Fruit fly (Drosophila melanogaster) whole organism, embryonic: ENCODE data around the gene CG17564.

Experiments used
- Atf3 ChIP-seq: fragments of 200-800 bp; sonication (Bioruptor generic); optimal IDR thresholded peaks from 3 replicates; lab custom pipeline; 2016; ENCODE audit warnings: missing biosample characterization, missing genetic modification characterization
- C15 ChIP-seq: fragments of 200-800 bp; sonication (Bioruptor generic); IDR thresholded peaks from 3 replicates; pipeline ENCODE4 v1.3.6; 2022; ENCODE audit warnings: missing biosample characterization, missing genetic modification characterization
- CG10979 ChIP-seq: fragments of 200-800 bp; sonication (Bioruptor generic); optimal IDR thresholded peaks from 2 replicates; lab custom pipeline; 2018; ENCODE audit warnings: missing biosample characterization, mild to moderate bottlenecking, missing genetic modification characterization, moderate library complexity
- CG11247 ChIP-seq: fragments of 200-800 bp; sonication (Bioruptor generic); IDR thresholded peaks from 2 replicates; pipeline ENCODE4 v1.3.6; 2022; ENCODE audit warnings: missing biosample characterization, missing genetic modification characterization
- CG13775 ChIP-seq: fragments of 200-800 bp; sonication (Bioruptor generic); optimal IDR thresholded peaks from 3 replicates; lab custom pipeline; 2017; ENCODE audit warnings: missing biosample characterization, mild to moderate bottlenecking, missing genetic modification characterization
- CG13894 ChIP-seq: fragments of 200-800 bp; sonication (Bioruptor generic); optimal IDR thresholded peaks from 3 replicates; lab custom pipeline; 2018; ENCODE audit warnings: missing biosample characterization, mild to moderate bottlenecking, missing genetic modification characterization, moderate library complexity
- CG14014 ChIP-seq: fragments of 200-800 bp; sonication (Bioruptor generic); IDR thresholded peaks from 2 replicates; pipeline ENCODE4 v1.3.6; 2022; ENCODE audit warnings: missing biosample characterization, missing genetic modification characterization
- CG14667 ChIP-seq: fragments of 200-800 bp; sonication (Bioruptor generic); IDR thresholded peaks from 2 replicates; pipeline ENCODE4 v1.3.6; 2022; ENCODE audit warnings: missing biosample characterization, missing genetic modification characterization
- CG1529 ChIP-seq: fragments of 200-800 bp; sonication (Bioruptor generic); optimal IDR thresholded peaks from 3 replicates; lab custom pipeline; 2018; ENCODE audit warnings: missing biosample characterization, missing genetic modification characterization
- CG15601 ChIP-seq: fragments of 200-800 bp; sonication (Bioruptor generic); optimal IDR thresholded peaks from 3 replicates; lab custom pipeline; 2019; ENCODE audit warnings: missing biosample characterization, mild to moderate bottlenecking, missing genetic modification characterization, moderate library complexity
- CG1602 ChIP-seq: fragments of 200-800 bp; sonication (Bioruptor generic); optimal IDR thresholded peaks from 3 replicates; lab custom pipeline; 2016; ENCODE audit warnings: missing biosample characterization, missing genetic modification characterization
- CG18599 ChIP-seq: fragments of 200-800 bp; sonication (Bioruptor generic); optimal IDR thresholded peaks from 3 replicates; lab custom pipeline; 2017; ENCODE audit warnings: missing biosample characterization, missing genetic modification characterization, mild to moderate bottlenecking, moderate library complexity, missing genetic modification reagents
- CG2678 ChIP-seq: fragments of 200-800 bp; sonication (Bioruptor generic); optimal IDR thresholded peaks from 3 replicates; lab custom pipeline; 2019; ENCODE audit warnings: missing biosample characterization, mild to moderate bottlenecking, missing genetic modification characterization, moderate library complexity
- CG42726 ChIP-seq: fragments of 200-800 bp; sonication (Bioruptor generic); IDR thresholded peaks from 2 replicates; pipeline ENCODE4 v1.3.6; 2022; ENCODE audit warnings: missing biosample characterization, missing genetic modification characterization; ENCODE audit not compliant: partially characterized antibody
- CG4617 ChIP-seq: fragments of 200-800 bp; sonication (Bioruptor generic); optimal IDR thresholded peaks from 3 replicates; lab custom pipeline; 2016; ENCODE audit warnings: missing biosample characterization, missing genetic modification characterization, borderline replicate concordance
- CG6175 ChIP-seq: fragments of 200-800 bp; sonication (Bioruptor generic); IDR thresholded peaks from 3 replicates; pipeline ENCODE4 v1.3.6; 2022; ENCODE audit warnings: missing biosample characterization, missing genetic modification characterization
- CG7839 ChIP-seq: fragments of 200-800 bp; sonication (Bioruptor generic); optimal IDR thresholded peaks from 3 replicates; lab custom pipeline; 2018; ENCODE audit warnings: missing biosample characterization, mild to moderate bottlenecking, missing genetic modification characterization, moderate library complexity
- CG8290 ChIP-seq, 3 experiments: fragments of 200-800 bp; sonication (Bioruptor generic); optimal IDR thresholded peaks; 2 replicates each; lab custom pipeline; 2016 to 2019; ENCODE audit warnings: missing biosample characterization in 3 of 3, missing genetic modification characterization in 3 of 3, mild to moderate bottlenecking in 2 of 3, moderate library complexity in 1 of 3
- CG8765 ChIP-seq: fragments of 200-800 bp; sonication (Bioruptor generic); IDR thresholded peaks from 2 replicates; pipeline ENCODE4 v1.3.6; 2022; ENCODE audit warnings: missing biosample characterization, missing genetic modification characterization
- CG8924 ChIP-seq: fragments of 200-800 bp; optimal IDR thresholded peaks from 3 replicates; lab custom pipeline; 2019; ENCODE audit warnings: missing biosample characterization, mild to moderate bottlenecking, missing genetic modification characterization, moderate library complexity
- CG9797 ChIP-seq: fragments of 200-800 bp; sonication (Bioruptor generic); optimal IDR thresholded peaks from 3 replicates; lab custom pipeline; 2018; ENCODE audit warnings: missing biosample characterization, mild to moderate bottlenecking, missing genetic modification characterization
- Camta ChIP-seq: fragments of 200-800 bp; sonication (Bioruptor generic); optimal IDR thresholded peaks from 2 replicates; lab custom pipeline; 2016; ENCODE audit warnings: missing biosample characterization, missing genetic modification characterization
- Deaf1 ChIP-seq: fragments of 200-800 bp; optimal IDR thresholded peaks from 3 replicates; lab custom pipeline; 2019; ENCODE audit warnings: missing biosample characterization, mild to moderate bottlenecking, missing genetic modification characterization, moderate library complexity
- Dll ChIP-seq: fragments of 200-800 bp; sonication (Bioruptor generic); IDR thresholded peaks from 4 replicates; pipeline ENCODE4 v1.3.6; 2022; ENCODE audit warnings: missing biosample characterization, missing genetic modification characterization; ENCODE audit not compliant: partially characterized antibody
- Eip74EF ChIP-seq, 2 experiments: fragments of 200-800 bp in 1 of 2; fragments of >200 bp in 1 of 2; sonication (Bioruptor generic) in 1 of 2; optimal IDR thresholded peaks; 2 replicates each; lab custom pipeline; 2017 to 2019; ENCODE audit warnings: missing biosample characterization in 2 of 2, missing genetic modification characterization in 2 of 2, mild to moderate bottlenecking in 1 of 2, moderate library complexity in 1 of 2
- Elba2 ChIP-seq: fragments of 200-800 bp; sonication (Bioruptor generic); optimal IDR thresholded peaks from 3 replicates; lab custom pipeline; 2016; ENCODE audit warnings: missing biosample characterization, missing genetic modification characterization
- HLH3B ChIP-seq: fragments of 200-800 bp; sonication (Bioruptor generic); IDR thresholded peaks from 2 replicates; pipeline ENCODE4 v1.3.6; 2022; ENCODE audit warnings: missing biosample characterization, missing genetic modification characterization
- HLHmδ ChIP-seq: fragments of 200-800 bp; sonication (Bioruptor generic); optimal IDR thresholded peaks from 2 replicates; lab custom pipeline; 2018; ENCODE audit warnings: missing biosample characterization, mild to moderate bottlenecking, missing genetic modification characterization, moderate library complexity
- MESR4 ChIP-seq: fragments of 200-800 bp; sonication (Bioruptor generic); optimal IDR thresholded peaks from 2 replicates; lab custom pipeline; 2018; ENCODE audit warnings: missing biosample characterization, mild to moderate bottlenecking, missing genetic modification characterization, moderate library complexity
- Mad ChIP-seq: fragments of 200-800 bp; sonication (Bioruptor generic); optimal IDR thresholded peaks from 2 replicates; lab custom pipeline; 2016; ENCODE audit warnings: missing biosample characterization, missing genetic modification characterization
- NK7.1 ChIP-seq: fragments of 200-800 bp; sonication (Bioruptor generic); optimal IDR thresholded peaks from 3 replicates; lab custom pipeline; 2016; ENCODE audit warnings: missing biosample characterization, missing genetic modification characterization
- Sin3A ChIP-seq: fragments of >200 bp; optimal IDR thresholded peaks from 2 replicates; lab custom pipeline; 2018
- Taf1 ChIP-seq: fragments of 200-800 bp; sonication (Bioruptor generic); IDR thresholded peaks from 2 replicates; pipeline ENCODE4 v1.3.6; 2022; ENCODE audit warnings: missing biosample characterization, missing genetic modification characterization
- Trl ChIP-seq, 3 experiments: fragments of >200 bp in 2 of 3; fragments of 200-800 bp in 1 of 3; sonication (Bioruptor generic) in 1 of 3; optimal IDR thresholded peaks; 2 replicates in 1 of 3; 3 replicates in 2 of 3; lab custom pipeline; 2016 to 2017; ENCODE audit warnings: missing biosample characterization in 1 of 3, missing genetic modification characterization in 1 of 3
- bcd ChIP-seq: fragments of 200-800 bp; sonication (Bioruptor generic); optimal IDR thresholded peaks from 2 replicates; lab custom pipeline; 2017; ENCODE audit warnings: missing biosample characterization, mild to moderate bottlenecking, missing genetic modification characterization
- bsh ChIP-seq, 2 experiments: fragments of 200-800 bp; sonication (Bioruptor generic); optimal IDR thresholded peaks; 2 replicates each; lab custom pipeline; 2017 to 2018; ENCODE audit warnings: mild to moderate bottlenecking in 2 of 2, missing biosample characterization in 2 of 2, missing genetic modification characterization in 2 of 2, moderate library complexity in 1 of 2
- dati ChIP-seq: fragments of 200-800 bp; sonication (Bioruptor generic); IDR thresholded peaks from 2 replicates; pipeline ENCODE4 v1.3.6; 2022; ENCODE audit warnings: missing biosample characterization, missing genetic modification characterization
- fd96Cb ChIP-seq: fragments of 200-800 bp; sonication (Bioruptor generic); optimal IDR thresholded peaks from 2 replicates; lab custom pipeline; 2018; ENCODE audit warnings: missing biosample characterization, mild to moderate bottlenecking, missing genetic modification characterization, moderate library complexity
- gcm2 ChIP-seq: fragments of 200-800 bp; sonication (Bioruptor generic); optimal IDR thresholded peaks from 2 replicates; lab custom pipeline; 2016; ENCODE audit warnings: missing biosample characterization, missing genetic modification characterization
- gro ChIP-seq: fragments of 200-800 bp; sonication (Bioruptor generic); optimal IDR thresholded peaks from 2 replicates; lab custom pipeline; 2016; ENCODE audit warnings: missing biosample characterization, missing genetic modification characterization
- hbn ChIP-seq: fragments of 200-800 bp; sonication (Bioruptor generic); IDR thresholded peaks from 2 replicates; pipeline ENCODE4 v1.3.6; 2022; ENCODE audit warnings: missing biosample characterization, missing genetic modification characterization; ENCODE audit not compliant: partially characterized antibody
- lab ChIP-seq: fragments of 200-800 bp; sonication (Bioruptor generic); optimal IDR thresholded peaks from 3 replicates; lab custom pipeline; 2017; ENCODE audit warnings: missing biosample characterization, missing genetic modification characterization, mild to moderate bottlenecking, moderate library complexity, missing genetic modification reagents
- lov ChIP-seq, 2 experiments: fragments of 200-800 bp in 1 of 2; fragments of >200 bp in 1 of 2; sonication (Bioruptor generic) in 1 of 2; IDR thresholded peaks in 1 of 2; optimal IDR thresholded peaks in 1 of 2; 2 replicates in 1 of 2; 3 replicates in 1 of 2; pipeline versions ENCODE4 v1.3.6 to Lab custom; 2017 to 2022; ENCODE audit warnings: missing biosample characterization in 1 of 2, missing genetic modification characterization in 1 of 2
- row ChIP-seq: fragments of 200-800 bp; sonication (Bioruptor generic); IDR thresholded peaks from 3 replicates; pipeline ENCODE4 v1.3.6; 2022; ENCODE audit warnings: missing biosample characterization, missing genetic modification characterization
- tap ChIP-seq: fragments of 200-800 bp; optimal IDR thresholded peaks from 3 replicates; lab custom pipeline; 2019; ENCODE audit warnings: missing biosample characterization, mild to moderate bottlenecking, missing genetic modification characterization, moderate library complexity
- tx ChIP-seq: fragments of 200-800 bp; sonication (Bioruptor generic); optimal IDR thresholded peaks from 2 replicates; lab custom pipeline; 2016; ENCODE audit warnings: missing biosample characterization, missing genetic modification characterization
- vfl ChIP-seq: fragments of 200-800 bp; sonication (Bioruptor generic); optimal IDR thresholded peaks from 2 replicates; lab custom pipeline; 2016; ENCODE audit warnings: missing biosample characterization, missing genetic modification characterization
- vnd ChIP-seq: fragments of 200-800 bp; sonication (Bioruptor generic); IDR thresholded peaks from 3 replicates; pipeline ENCODE4 v1.3.6; 2022; ENCODE audit warnings: missing biosample characterization, missing genetic modification characterization; ENCODE audit not compliant: partially characterized antibody
- vvl ChIP-seq: fragments of 200-800 bp; sonication (Bioruptor generic); IDR thresholded peaks from 2 replicates; pipeline ENCODE4 v1.3.6; 2022; ENCODE audit warnings: missing biosample characterization, missing genetic modification characterization
- zfh2 ChIP-seq: fragments of 200-800 bp; sonication (Bioruptor generic); optimal IDR thresholded peaks from 2 replicates; lab custom pipeline; 2016; ENCODE audit warnings: missing biosample characterization, missing genetic modification characterization

CG17564 gene

DNA sequence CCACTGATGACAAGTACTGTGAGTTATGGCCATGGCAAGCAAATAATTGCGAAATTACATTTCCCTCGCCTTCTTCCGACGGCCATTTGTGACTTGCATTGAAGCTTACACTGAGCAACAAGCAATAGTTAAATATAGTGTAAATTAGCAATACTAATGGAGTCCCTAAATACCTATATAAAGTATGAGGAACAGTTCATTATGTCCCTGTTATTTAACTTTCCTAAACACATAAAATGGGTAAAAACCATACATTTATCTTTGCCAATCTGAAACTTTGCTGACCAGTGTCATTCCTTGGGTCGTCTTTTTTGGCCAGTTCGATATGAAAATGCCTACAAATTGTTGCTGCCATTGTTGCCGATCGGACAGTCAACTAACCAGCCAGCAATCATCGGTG, 25.7 kb upstream of the CG17564 start (continued):
- TF ChIP-seq Eip74EF (GFP tag; optimal IDR thresholded peaks at IDR 0.05; lab: Kevin White, UChicago) = no peak
- no peak for TF ChIP-seq C15 (GFP tag; lab: Robert Waterston, UW)
- TF ChIP-seq lab (GFP tag; lab: Kevin White, UChicago) = no peak
- no peak for TF ChIP-seq Taf1 (GFP tag; lab: Robert Waterston, UW)
- no peak for TF ChIP-seq CG14014 (GFP tag; lab: Robert Waterston, UW)
- TF ChIP-seq HLHmδ (GFP tag; lab: Kevin White, UChicago) = no peak
- TF ChIP-seq CG18599 (GFP tag; lab: Kevin White, UChicago) = no peak
- no peak for TF ChIP-seq zfh2 (GFP tag; lab: Kevin White, UChicago)
- no peak for TF ChIP-seq Sin3A
- no peak for TF ChIP-seq Mad (GFP tag; lab: Kevin White, UChicago)
- TF ChIP-seq HLH3B (GFP tag; lab: Robert Waterston, UW) = peak; percentile 43; the same call in 1 of the 2 replicates
- TF ChIP-seq tx (GFP tag; lab: Kevin White, UChicago) = no peak
- no peak for TF ChIP-seq CG11247 (GFP tag; lab: Robert Waterston, UW)
- no peak for TF ChIP-seq CG14667 (GFP tag; lab: Robert Waterston, UW)
- peak; percentile 27; the same call in 1 of the 2 replicates for TF ChIP-seq vvl (GFP tag; lab: Robert Waterston, UW)
- peak; percentile 12 for TF ChIP-seq CG2678
- TF ChIP-seq Atf3 = no peak
- peak; percentile 34 for TF ChIP-seq CG10979
- peak; percentile 21 for TF ChIP-seq CG7839 (tag; lab: Kevin White, UChicago)
- no peak for TF ChIP-seq Elba2 (GFP tag; lab: Kevin White, UChicago)
- no peak for TF ChIP-seq gro (GFP tag; lab: Kevin White, UChicago)
- TF ChIP-seq fd96Cb (tag; lab: Kevin White, UChicago) = peak; percentile 1
- TF ChIP-seq CG1602 (GFP tag; lab: Kevin White, UChicago) = no peak
- no peak for TF ChIP-seq bcd (GFP tag; lab: Kevin White, UChicago)
- TF ChIP-seq lov (optimal IDR thresholded peaks at IDR 0.05; lab: Kevin White, UChicago) = no peak
- TF ChIP-seq lov (GFP tag; IDR thresholded peaks at IDR 0.05; lab: Robert Waterston, UW) = no peak
- TF ChIP-seq CG1529 (GFP tag; lab: Kevin White, UChicago) = no peak
- no peak for TF ChIP-seq vnd (GFP tag; lab: Robert Waterston, UW)
- TF ChIP-seq CG15601 (tag; lab: Kevin White, UChicago) = no peak
- no peak for TF ChIP-seq NK7.1 (GFP tag; lab: Kevin White, UChicago)
- no peak for TF ChIP-seq Trl (optimal IDR thresholded peaks at IDR 0.05; lab: Kevin White, UChicago)
- TF ChIP-seq Trl (GFP tag; optimal IDR thresholded peaks at IDR 0.05; lab: Kevin White, UChicago) = no peak
- TF ChIP-seq Dll (GFP tag; lab: Robert Waterston, UW) = no peak
- TF ChIP-seq CG42726 = no peak
- TF ChIP-seq CG8765 (GFP tag; lab: Robert Waterston, UW) = no peak
- no peak for TF ChIP-seq tap (tag; lab: Kevin White, UChicago)
- no peak for TF ChIP-seq MESR4 (GFP tag; lab: Kevin White, UChicago)
- TF ChIP-seq CG8924 (tag; lab: Kevin White, UChicago) = no peak
- TF ChIP-seq bsh (GFP tag; optimal IDR thresholded peaks at IDR 0.05; lab: Kevin White, UChicago) = peak in 1 of 2 experiments; percentile 24
- TF ChIP-seq CG8290 (GFP tag; optimal IDR thresholded peaks at IDR 0.05; lab: Kevin White, UChicago) = no peak
- TF ChIP-seq CG8290 (tag; optimal IDR thresholded peaks at IDR 0.05; lab: Kevin White, UChicago) = no peak
- TF ChIP-seq row (GFP tag; lab: Robert Waterston, UW) = peak; percentile 24; the same call in 2 of the 3 replicates
- no peak for TF ChIP-seq gcm2 (GFP tag; lab: Kevin White, UChicago)
- TF ChIP-seq hbn (GFP tag; lab: Robert Waterston, UW) = no peak
- no peak for TF ChIP-seq Camta (GFP tag; lab: Kevin White, UChicago)
- TF ChIP-seq vfl (GFP tag; lab: Kevin White, UChicago) = no peak
- no peak for TF ChIP-seq CG13775 (GFP tag; lab: Kevin White, UChicago)
- TF ChIP-seq dati = no peak
- TF ChIP-seq CG6175 (GFP tag; lab: Robert Waterston, UW) = no peak
- no peak for TF ChIP-seq CG9797 (GFP tag; lab: Kevin White, UChicago)
- no peak for TF ChIP-seq CG13894
- TF ChIP-seq CG4617 = no peak
- TF ChIP-seq Deaf1 (tag; lab: Kevin White, UChicago) = no peak
